Fruit fly (Drosophila melanogaster) whole organism, embryonic: ENCODE results near the gene brat.

ENCODE experiments used
- CG12236 ChIP-seq: fragments of 200-800 bp; sonication (Bioruptor generic); optimal IDR thresholded peaks from 2 replicates; lab custom pipeline; 2016; ENCODE audit warnings: missing biosample characterization, missing genetic modification characterization
- CG14014 ChIP-seq: fragments of 200-800 bp; sonication (Bioruptor generic); IDR thresholded peaks from 2 replicates; pipeline ENCODE4 v1.3.6; 2022; ENCODE audit warnings: missing biosample characterization, missing genetic modification characterization
- CG15479 ChIP-seq: fragments of 200-800 bp; sonication (Bioruptor generic); optimal IDR thresholded peaks from 3 replicates; lab custom pipeline; 2019; ENCODE audit warnings: missing biosample characterization, mild to moderate bottlenecking, missing genetic modification characterization, moderate library complexity
- CG16813 ChIP-seq: fragments of 200-800 bp; sonication (Bioruptor generic); IDR thresholded peaks from 3 replicates; pipeline ENCODE4 v1.3.6; 2022; ENCODE audit warnings: missing biosample characterization, missing genetic modification characterization; ENCODE audit not compliant: partially characterized antibody
- CG17361 ChIP-seq: fragments of 200-800 bp; sonication (Bioruptor generic); IDR thresholded peaks from 3 replicates; pipeline ENCODE4 v1.3.6; 2022; ENCODE audit warnings: missing biosample characterization, missing genetic modification characterization
- CG2889 ChIP-seq: fragments of 200-800 bp; sonication (Bioruptor generic); IDR thresholded peaks from 3 replicates; pipeline ENCODE4 v1.3.6; 2022; ENCODE audit warnings: missing biosample characterization, missing genetic modification characterization
- CG4707 ChIP-seq: fragments of 200-800 bp; sonication (Bioruptor generic); optimal IDR thresholded peaks from 2 replicates; lab custom pipeline; 2018; ENCODE audit warnings: missing biosample characterization, mild to moderate bottlenecking, missing genetic modification characterization, moderate library complexity
- CG6791 ChIP-seq: fragments of 200-800 bp; sonication (Bioruptor generic); IDR thresholded peaks from 3 replicates; pipeline ENCODE4 v1.3.6; 2022; ENCODE audit warnings: missing biosample characterization, missing genetic modification characterization; ENCODE audit not compliant: partially characterized antibody
- CG7745 ChIP-seq: fragments of 200-800 bp; sonication (Bioruptor generic); optimal IDR thresholded peaks from 2 replicates; lab custom pipeline; 2018; ENCODE audit warnings: missing biosample characterization, mild to moderate bottlenecking, missing genetic modification characterization, moderate library complexity
- CG7839 ChIP-seq: fragments of 200-800 bp; sonication (Bioruptor generic); optimal IDR thresholded peaks from 3 replicates; lab custom pipeline; 2018; ENCODE audit warnings: missing biosample characterization, mild to moderate bottlenecking, missing genetic modification characterization, moderate library complexity
- CG9797 ChIP-seq: fragments of 200-800 bp; sonication (Bioruptor generic); optimal IDR thresholded peaks from 3 replicates; lab custom pipeline; 2018; ENCODE audit warnings: missing biosample characterization, mild to moderate bottlenecking, missing genetic modification characterization
- CHES-1-like ChIP-seq: fragments of 200-800 bp; sonication (Bioruptor generic); optimal IDR thresholded peaks from 2 replicates; lab custom pipeline; 2016; ENCODE audit warnings: missing biosample characterization, missing genetic modification characterization
- D ChIP-seq, 2 experiments: fragments of 200-800 bp in 1 of 2; fragments of >200 bp in 1 of 2; sonication (Bioruptor generic) in 1 of 2; optimal IDR thresholded peaks; 2 replicates in 1 of 2; 3 replicates in 1 of 2; lab custom pipeline; 2017; ENCODE audit warnings: mild to moderate bottlenecking in 1 of 2, missing biosample characterization in 1 of 2, missing genetic modification characterization in 1 of 2, missing genetic modification reagents in 1 of 2
- D19B ChIP-seq: fragments of 200-800 bp; sonication (Bioruptor generic); optimal IDR thresholded peaks from 2 replicates; lab custom pipeline; 2017; ENCODE audit warnings: missing biosample characterization, mild to moderate bottlenecking, missing genetic modification characterization
- Hey ChIP-seq: fragments of 200-800 bp; sonication (Bioruptor generic); optimal IDR thresholded peaks from 3 replicates; lab custom pipeline; 2018; ENCODE audit warnings: missing biosample characterization, mild to moderate bottlenecking, missing genetic modification characterization
- Lpt ChIP-seq: fragments of >200 bp; optimal IDR thresholded peaks from 2 replicates; lab custom pipeline; 2018; ENCODE audit warnings: missing biosample characterization, missing genetic modification characterization
- Med ChIP-seq: fragments of 200-800 bp; sonication (Bioruptor generic); peaks from one replicate; lab custom pipeline; 2016; ENCODE audit warnings: missing biosample characterization, missing genetic modification characterization, mild to moderate bottlenecking, inconsistent platforms, moderate library complexity
- Mrtf ChIP-seq: fragments of 200-800 bp; sonication (Bioruptor generic); IDR thresholded peaks from 3 replicates; pipeline ENCODE4 v1.3.6; 2022; ENCODE audit warnings: missing biosample characterization, missing genetic modification characterization
- NFAT ChIP-seq: fragments of 200-800 bp; sonication (Bioruptor generic); IDR thresholded peaks from 2 replicates; pipeline ENCODE4 v1.3.6; 2022; ENCODE audit warnings: missing biosample characterization, missing genetic modification characterization
- Optix ChIP-seq: fragments of 200-800 bp; sonication (Bioruptor generic); IDR thresholded peaks from 3 replicates; pipeline ENCODE4 v1.3.6; 2022; ENCODE audit warnings: missing biosample characterization, missing genetic modification characterization
- cad ChIP-seq: fragments of >200 bp; optimal IDR thresholded peaks from 2 replicates; lab custom pipeline; 2017; ENCODE audit warnings: missing biosample characterization, missing genetic modification characterization
- crol ChIP-seq: fragments of 200-800 bp; sonication (Bioruptor generic); IDR thresholded peaks from 2 replicates; pipeline ENCODE4 v1.3.6; 2022; ENCODE audit warnings: missing biosample characterization, missing genetic modification characterization
- crp ChIP-seq, 2 experiments: fragments of 200-800 bp; sonication (Bioruptor generic); optimal IDR thresholded peaks; 2 replicates in 1 of 2; 3 replicates in 1 of 2; lab custom pipeline; 2017; ENCODE audit warnings: missing biosample characterization in 2 of 2, missing genetic modification characterization in 2 of 2, mild to moderate bottlenecking in 1 of 2, moderate library complexity in 1 of 2
- dmrt11E ChIP-seq: fragments of 200-800 bp; sonication (Bioruptor generic); optimal IDR thresholded peaks from 3 replicates; lab custom pipeline; 2018; ENCODE audit warnings: missing biosample characterization, mild to moderate bottlenecking, missing genetic modification characterization, moderate library complexity
- gsb ChIP-seq: fragments of 200-800 bp; sonication (Bioruptor generic); IDR thresholded peaks from 2 replicates; pipeline ENCODE4 v1.3.6; 2022; ENCODE audit warnings: missing biosample characterization, missing genetic modification characterization
- gt ChIP-seq: fragments of 200-800 bp; sonication (Bioruptor generic); IDR thresholded peaks from 2 replicates; pipeline ENCODE4 v1.3.6; 2022; ENCODE audit warnings: missing biosample characterization, missing genetic modification characterization
- hth ChIP-seq: fragments of >200 bp; optimal IDR thresholded peaks from 2 replicates; lab custom pipeline; 2017; ENCODE audit warnings: inconsistent platforms
- kni ChIP-seq: fragments of 200-800 bp; sonication (Bioruptor generic); optimal IDR thresholded peaks from 3 replicates; lab custom pipeline; 2017; ENCODE audit warnings: mild to moderate bottlenecking, missing biosample characterization, missing genetic modification reagents, missing genetic modification characterization
- nerfin-1 ChIP-seq: fragments of 200-800 bp; sonication (Bioruptor generic); optimal IDR thresholded peaks from 3 replicates; lab custom pipeline; 2019; ENCODE audit warnings: missing biosample characterization, mild to moderate bottlenecking, missing genetic modification characterization, moderate library complexity
- phol ChIP-seq: fragments of 200-800 bp; sonication (Bioruptor generic); optimal IDR thresholded peaks from 3 replicates; lab custom pipeline; 2018; ENCODE audit warnings: missing biosample characterization, mild to moderate bottlenecking, missing genetic modification characterization, moderate library complexity
- prd ChIP-seq, 3 experiments: fragments of >200 bp in 2 of 3; fragments of 200-800 bp in 1 of 3; sonication (Bioruptor generic) in 1 of 3; optimal IDR thresholded peaks in 2 of 3; IDR thresholded peaks in 1 of 3; 2 replicates in 2 of 3; 3 replicates in 1 of 3; pipeline versions ENCODE4 v1.3.6 to Lab custom; 2017 to 2022; ENCODE audit warnings: missing biosample characterization in 1 of 3, missing genetic modification characterization in 1 of 3
- pros ChIP-seq: fragments of 200-800 bp; sonication (Bioruptor generic); optimal IDR thresholded peaks from 3 replicates; lab custom pipeline; 2019; ENCODE audit warnings: missing biosample characterization, mild to moderate bottlenecking, missing genetic modification characterization, moderate library complexity
- sqz ChIP-seq: fragments of 200-800 bp; sonication (Bioruptor generic); optimal IDR thresholded peaks from 3 replicates; lab custom pipeline; 2018; ENCODE audit warnings: missing biosample characterization, mild to moderate bottlenecking, missing genetic modification characterization
- sr ChIP-seq: fragments of 200-800 bp; sonication (Bioruptor generic); IDR thresholded peaks from 3 replicates; pipeline ENCODE4 v1.3.6; 2022; ENCODE audit warnings: missing biosample characterization, missing genetic modification characterization
- tll ChIP-seq, 2 experiments: fragments of 200-800 bp in 1 of 2; fragments of >200 bp in 1 of 2; sonication (Bioruptor generic) in 1 of 2; optimal IDR thresholded peaks; 2 replicates each; lab custom pipeline; 2017 to 2019; ENCODE audit warnings: missing biosample characterization in 2 of 2, missing genetic modification characterization in 2 of 2, mild to moderate bottlenecking in 1 of 2, moderate library complexity in 1 of 2
- twi ChIP-seq: fragments of 200-800 bp; optimal IDR thresholded peaks from 2 replicates; lab custom pipeline; 2019; ENCODE audit warnings: missing biosample characterization, mild to moderate bottlenecking, missing genetic modification characterization, moderate library complexity
- tx ChIP-seq: fragments of 200-800 bp; sonication (Bioruptor generic); optimal IDR thresholded peaks from 2 replicates; lab custom pipeline; 2016; ENCODE audit warnings: missing biosample characterization, missing genetic modification characterization
- vvl ChIP-seq: fragments of 200-800 bp; sonication (Bioruptor generic); IDR thresholded peaks from 2 replicates; pipeline ENCODE4 v1.3.6; 2022; ENCODE audit warnings: missing biosample characterization, missing genetic modification characterization
- zen ChIP-seq: fragments of 200-800 bp; sonication (Bioruptor generic); optimal IDR thresholded peaks from 3 replicates; lab custom pipeline; 2018; ENCODE audit warnings: missing biosample characterization, mild to moderate bottlenecking, missing genetic modification characterization, moderate library complexity
- zfh1 ChIP-seq: fragments of 200-800 bp; sonication (Bioruptor generic); IDR thresholded peaks from 3 replicates; pipeline ENCODE4 v1.3.6; 2022; ENCODE audit warnings: missing biosample characterization, missing genetic modification characterization

The brat gene

DNA sequence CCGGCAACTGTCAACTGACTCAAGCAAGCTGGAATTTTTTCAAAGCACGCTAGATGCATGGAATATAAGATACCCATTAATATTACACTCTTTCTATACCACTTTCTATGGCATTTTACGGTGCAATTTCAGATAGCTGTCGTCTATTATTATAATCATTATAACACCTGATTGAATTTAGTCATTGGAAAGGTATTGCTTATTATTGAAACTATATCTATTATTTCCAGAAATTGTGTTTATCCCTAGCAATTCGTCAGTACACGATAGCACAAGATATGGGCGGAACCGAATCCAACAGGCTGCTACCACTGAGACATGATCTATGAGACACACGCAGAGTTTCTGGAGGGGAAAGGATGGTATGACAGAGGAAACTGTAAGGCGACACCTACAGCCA lies 85.9 kb downstream of the brat start (continued):
- no peak for TF ChIP-seq prd (optimal IDR thresholded peaks at IDR 0.05; lab: Kevin White, UChicago)
- peak; percentile 63; the same call in 2 of the 3 replicates for TF ChIP-seq prd (GFP tag; IDR thresholded peaks at IDR 0.05; lab: Robert Waterston, UW)
- TF ChIP-seq sqz (GFP tag; lab: Kevin White, UChicago): no peak
- peak; percentile 83 for TF ChIP-seq dmrt11E (tag; lab: Kevin White, UChicago)
- TF ChIP-seq hth (lab: Kevin White, UChicago): peak; percentile 80
- TF ChIP-seq CG12236 (GFP tag; lab: Kevin White, UChicago): peak; percentile 16
- no peak for TF ChIP-seq crp (GFP tag; optimal IDR thresholded peaks at IDR 0.05; lab: Kevin White, UChicago)
- TF ChIP-seq CG7839 (tag; lab: Kevin White, UChicago): peak; percentile 37
- TF ChIP-seq phol: peak; percentile 42
- TF ChIP-seq D19B (GFP tag; lab: Kevin White, UChicago): peak; percentile 68
- TF ChIP-seq CG6791: peak; percentile 40; the same call in 1 of the 3 replicates
- no peak for TF ChIP-seq kni (GFP tag; lab: Kevin White, UChicago)

DNA sequence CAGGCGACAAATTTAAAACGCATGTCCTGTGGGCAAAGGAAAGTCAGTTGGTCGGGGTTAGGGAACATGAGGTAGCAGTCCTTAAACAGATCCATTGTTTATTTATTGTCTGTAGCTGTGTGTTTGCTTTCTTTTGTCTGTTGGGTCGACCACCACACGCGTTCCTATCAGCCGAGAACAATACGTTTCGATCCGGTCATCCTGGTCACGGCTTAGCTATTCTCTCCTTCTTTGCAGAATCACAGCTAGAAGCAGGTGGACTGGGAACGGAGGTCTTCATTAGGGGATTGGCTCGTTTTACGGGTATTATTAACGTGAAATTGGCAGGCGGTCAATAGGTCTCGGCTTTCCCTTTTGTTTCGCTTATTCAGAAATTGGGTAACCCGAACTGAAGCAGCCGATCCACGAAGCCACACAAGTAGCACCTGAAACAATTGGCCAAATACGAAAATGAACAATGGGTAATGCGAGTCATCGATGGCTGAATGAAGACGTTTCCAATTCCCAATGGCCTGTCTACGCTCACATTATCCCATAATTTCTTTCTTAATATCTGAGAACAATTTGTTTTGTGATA lies 86.5 kb downstream of the brat start:
- TF ChIP-seq CHES-1-like (GFP tag; lab: Kevin White, UChicago): no peak
- no peak for TF ChIP-seq CG4707 (GFP tag; lab: Kevin White, UChicago)
- TF ChIP-seq cad (GFP tag; lab: Kevin White, UChicago): peak; percentile 28
- peak; percentile 25 for TF ChIP-seq CG15479 (GFP tag; lab: Kevin White, UChicago)
- no peak for TF ChIP-seq tx (GFP tag; lab: Kevin White, UChicago)
- TF ChIP-seq zen: peak; percentile 93
- no peak for TF ChIP-seq CG2889 (GFP tag; lab: Robert Waterston, UW)
- no peak for TF ChIP-seq gt (GFP tag; lab: Robert Waterston, UW)
- TF ChIP-seq CG14014: no peak
- TF ChIP-seq twi (tag; lab: Kevin White, UChicago): peak; percentile 86
- 0 out of 2 replicates have a peak, but pooled peaks have one; percentile 15 for TF ChIP-seq gsb (GFP tag; lab: Robert Waterston, UW)
- TF ChIP-seq CG17361 (GFP tag; lab: Robert Waterston, UW): no peak
- no peak for TF ChIP-seq prd (optimal IDR thresholded peaks at IDR 0.05; lab: Kevin White, UChicago)
- TF ChIP-seq prd (GFP tag; IDR thresholded peaks at IDR 0.05; lab: Robert Waterston, UW): peak; percentile 37; the same call in 2 of the 3 replicates
- no peak for TF ChIP-seq CG9797
- TF ChIP-seq D (optimal IDR thresholded peaks at IDR 0.05; lab: Kevin White, UChicago): peak; percentile 100
- TF ChIP-seq D (GFP tag; optimal IDR thresholded peaks at IDR 0.05; lab: Kevin White, UChicago): peak; percentile 4
- TF ChIP-seq Optix (GFP tag; lab: Robert Waterston, UW): no peak
- TF ChIP-seq Lpt: no peak
- no peak for TF ChIP-seq Mrtf (GFP tag; lab: Robert Waterston, UW)
- peak in 1 of 2 experiments; percentile 84 for TF ChIP-seq tll (GFP tag; optimal IDR thresholded peaks at IDR 0.05; lab: Kevin White, UChicago)
- TF ChIP-seq Med (GFP tag; lab: Kevin White, UChicago): peak; percentile 15

DNA sequence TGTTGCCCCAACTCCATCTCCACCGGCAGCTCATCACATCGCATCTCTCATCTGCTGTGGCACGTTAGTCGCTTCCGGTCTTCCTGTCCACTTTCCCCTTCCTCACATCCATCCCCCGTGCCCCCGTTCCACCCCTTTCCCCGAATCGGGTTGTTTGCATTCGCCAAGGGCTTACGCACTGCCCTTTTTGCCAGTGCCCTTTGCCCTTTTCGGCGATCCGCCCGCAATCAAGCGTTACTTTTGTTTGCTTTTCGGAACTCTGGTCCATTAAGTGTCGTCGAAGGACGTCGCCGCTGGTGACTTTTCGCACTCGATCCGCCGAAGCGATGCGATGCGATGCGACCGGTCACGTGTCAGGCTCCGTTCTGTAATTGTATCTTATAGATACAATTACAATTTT lies 88.7 kb downstream of the brat start:
- TF ChIP-seq sr (no peak), zfh1 (0 out of 3 replicates have a peak, but pooled peaks have one; percentile 13), pros (GFP tag; lab: Kevin White, UChicago) (peak; percentile 47), CG7745 (tag; lab: Kevin White, UChicago) (no peak), Hey (peak; percentile 90), nerfin-1 (tag; lab: Kevin White, UChicago) (peak; percentile 62), CG16813 (GFP tag; lab: Robert Waterston, UW) (0 out of 3 replicates have a peak, but pooled peaks have one; percentile 22), NFAT (GFP tag; lab: Robert Waterston, UW) (no peak), vvl (GFP tag; lab: Robert Waterston, UW) (no peak), crol (GFP tag; lab: Robert Waterston, UW) (peak; percentile 72)
